ENCODE assay signal across 4 fruit fly cellular contexts in the genomic region with DNA sequence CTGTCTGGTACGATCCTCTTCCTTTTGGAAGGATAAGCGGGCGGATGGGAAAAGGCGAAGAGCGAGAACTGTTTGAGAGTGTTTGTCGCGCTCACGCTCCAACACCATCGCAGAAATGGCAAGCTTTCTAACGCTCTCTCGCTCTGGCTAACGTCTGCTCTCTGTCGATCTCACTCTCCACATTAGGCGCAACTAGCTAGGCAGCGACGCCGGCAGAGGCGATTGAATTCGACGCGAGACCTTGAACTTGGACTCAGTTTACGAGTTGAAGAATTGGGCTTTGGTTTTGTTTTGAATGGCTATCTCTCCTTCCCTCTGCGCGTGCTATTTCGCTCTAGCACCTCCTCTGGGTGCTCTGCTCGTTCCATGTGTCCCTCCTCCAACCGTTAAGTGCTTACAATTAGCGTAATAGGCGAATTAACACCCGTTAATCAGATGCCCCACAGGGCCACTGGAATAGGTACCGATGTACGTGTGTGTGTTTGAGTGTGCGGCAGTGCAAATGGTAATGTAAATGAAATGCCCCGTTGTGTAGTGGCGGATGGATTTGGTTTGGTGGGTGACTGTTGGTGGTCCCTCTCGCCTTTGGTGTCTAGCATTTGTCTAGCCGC.
TF ChIP-seq lines count a peak whose summit lies in the region.

No protein-coding gene starts in this region.

- TF ChIP-seq CTCF in whole organism, embryonic (GFP tag; optimal IDR thresholded peaks at IDR 0.05; lab: Kevin White, UChicago), result no peak

TF ChIP-seq in whole organism, adult, 20 proteins besides CTCF, POLR2A, EP300 and RAD21:
- peak; percentile 92 for TF ChIP-seq pad (GFP tag; optimal IDR thresholded peaks at IDR 0.05; lab: Kevin White, UChicago)
- no peak for TF ChIP-seq tj (GFP tag; optimal IDR thresholded peaks at IDR 0.05; lab: Kevin White, UChicago)
- peak; percentile 50 for TF ChIP-seq ovo (GFP tag; optimal IDR thresholded peaks at IDR 0.05; lab: Kevin White, UChicago)

TF ChIP-seq in whole organism, embryonic, 481 proteins besides CTCF, POLR2A, EP300 and RAD21:
- peak; percentile 7 for TF ChIP-seq CG1832 (GFP tag; optimal IDR thresholded peaks at IDR 0.05; lab: Kevin White, UChicago)
- no peak for TF ChIP-seq CG2120 (GFP tag; optimal IDR thresholded peaks at IDR 0.05; lab: Kevin White, UChicago)
- peak; percentile 11 for TF ChIP-seq sug (tag; optimal IDR thresholded peaks at IDR 0.05; lab: Kevin White, UChicago)
- no peak for TF ChIP-seq CG30431 (GFP tag; optimal IDR thresholded peaks at IDR 0.05; lab: Kevin White, UChicago)
- TF ChIP-seq ftz-f1 (GFP tag; optimal IDR thresholded peaks at IDR 0.05; lab: Kevin White, UChicago), result peak; percentile 62
- TF ChIP-seq z (GFP tag; IDR thresholded peaks at IDR 0.05; lab: Robert Waterston, UW), result peak; percentile 59; the same call in 1 of the 3 replicates
- TF ChIP-seq tin (GFP tag; optimal IDR thresholded peaks at IDR 0.05; lab: Kevin White, UChicago), result no peak
- TF ChIP-seq bowl (GFP tag; IDR thresholded peaks at IDR 0.05; lab: Robert Waterston, UW), result no peak
- TF ChIP-seq Adf1 (GFP tag; IDR thresholded peaks at IDR 0.05; lab: Robert Waterston, UW), result peak; percentile 77
- no peak for TF ChIP-seq Hsf (GFP tag; optimal IDR thresholded peaks at IDR 0.05; lab: Kevin White, UChicago)
- no peak for TF ChIP-seq Bdp1 (GFP tag; optimal IDR thresholded peaks at IDR 0.05; lab: Kevin White, UChicago)
- TF ChIP-seq CG16779 (GFP tag; IDR thresholded peaks at IDR 0.05; lab: Robert Waterston, UW), result no peak
- no peak for TF ChIP-seq cato (GFP tag; optimal IDR thresholded peaks at IDR 0.05; lab: Kevin White, UChicago; ENCODE audit: borderline replicate concordance)
- TF ChIP-seq jumu (GFP tag; optimal IDR thresholded peaks at IDR 0.05; lab: Kevin White, UChicago), result no peak
- peak; percentile 29 to 61 for TF ChIP-seq Trl (optimal IDR thresholded peaks at IDR 0.05; lab: Kevin White, UChicago)
- TF ChIP-seq Trl (GFP tag; optimal IDR thresholded peaks at IDR 0.05; lab: Kevin White, UChicago), result no peak
- TF ChIP-seq chinmo (GFP tag; IDR thresholded peaks at IDR 0.05; lab: Robert Waterston, UW; ENCODE audit: partially characterized antibody), result 0 out of 4 replicates have a peak, but pooled peaks have one; percentile 39

TF ChIP-seq in whole organism, prepupa, 60 proteins besides CTCF, POLR2A, EP300 and RAD21:
- TF ChIP-seq CG8119 (GFP tag; IDR thresholded peaks at IDR 0.05; lab: Robert Waterston, UW) (no peak), vri (GFP tag; optimal IDR thresholded peaks at IDR 0.05; lab: Kevin White, UChicago) (peak; percentile 42)

TF ChIP-seq in whole organism, wandering third instar larva, 38 proteins besides CTCF, POLR2A, EP300 and RAD21:
- TF ChIP-seq h (GFP tag; optimal IDR thresholded peaks at IDR 0.05; lab: Kevin White, UChicago) (peak; percentile 28), Vsx2 (GFP tag; optimal IDR thresholded peaks at IDR 0.05; lab: Kevin White, UChicago; ENCODE audit: partially characterized antibody) (no peak), dl (GFP tag; optimal IDR thresholded peaks at IDR 0.05; lab: Kevin White, UChicago; ENCODE audit: insufficient read depth in 1 of 2, partially characterized antibody in 2 of 2) (peak in 1 of 2 experiments; percentile 33), HLH106 (tag; optimal IDR thresholded peaks at IDR 0.05; lab: Kevin White, UChicago) (no peak), Abd-B (GFP tag; optimal IDR thresholded peaks at IDR 0.05; lab: Kevin White, UChicago) (no peak)
